Fruit fly (Drosophila melanogaster): ENCODE data around the gene CG9717.

- TF ChIP-seq usp (GFP tag; optimal IDR thresholded peaks at IDR 0.05): no peak
- TF ChIP-seq brk (GFP tag; optimal IDR thresholded peaks at IDR 0.05): no peak
- TF ChIP-seq Jra (GFP tag; optimal IDR thresholded peaks at IDR 0.05): no peak
- no peak for TF ChIP-seq foxo (GFP tag; optimal IDR thresholded peaks at IDR 0.05)
- TF ChIP-seq Myc (optimal IDR thresholded peaks at IDR 0.05): no peak
Observed at dm6 chr3R:30605889-30606288, 18.8 kb upstream of the CG9717 start, which contains the start of gene CG31016.

Measured in whole organism, wandering third instar larva.